Fruit fly (Drosophila melanogaster): ENCODE results near the gene CG13293.

Gene CG13293

DNA sequence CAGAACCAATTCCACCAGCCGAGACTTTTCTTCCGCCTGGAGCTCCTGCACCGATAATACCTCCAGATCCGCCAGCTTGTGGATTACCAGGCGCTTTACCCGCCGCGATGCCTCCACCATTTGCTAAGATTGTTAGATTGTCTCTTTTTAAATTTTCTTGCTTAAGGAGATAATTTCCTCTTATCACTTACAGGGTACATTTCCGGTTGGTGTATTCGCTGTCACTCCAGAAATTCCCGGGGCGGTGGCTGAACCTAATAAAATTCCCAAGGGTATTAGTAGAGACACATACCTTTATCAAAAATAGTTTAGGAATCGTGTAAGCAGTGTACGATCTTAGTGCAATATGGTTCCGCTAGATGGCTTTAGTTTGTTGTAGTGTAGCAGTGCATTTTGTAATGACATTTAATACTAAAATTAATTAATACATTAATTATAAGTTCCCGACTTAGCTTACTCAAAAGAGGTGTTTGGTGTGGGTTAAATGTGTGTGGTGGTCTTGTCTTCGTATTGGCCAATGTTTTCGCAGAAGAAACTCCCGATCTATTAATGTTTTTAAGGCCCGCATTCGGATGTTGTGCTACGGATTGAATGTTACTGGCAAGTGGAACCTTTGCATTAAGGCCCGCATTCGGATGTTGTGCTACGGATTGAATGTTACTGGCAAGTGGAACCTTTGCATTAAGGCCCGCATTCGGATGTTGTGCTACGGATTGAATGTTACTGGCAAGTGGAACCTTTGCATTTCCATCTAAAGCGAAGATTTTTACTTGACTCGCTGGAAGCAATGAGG lies 42.1 kb downstream of the CG13293 start (continued):
- TF ChIP-seq BtbVII (GFP tag; optimal IDR thresholded peaks at IDR 0.05), result peak; percentile 85
- TF ChIP-seq slp2 (GFP tag; optimal IDR thresholded peaks at IDR 0.05), result peak; percentile 66
- no peak for TF ChIP-seq lov (optimal IDR thresholded peaks at IDR 0.05)
- TF ChIP-seq lov (GFP tag; IDR thresholded peaks at IDR 0.05), result peak; percentile 97
- peak; percentile 75 for TF ChIP-seq CG6854 (GFP tag; optimal IDR thresholded peaks at IDR 0.05)
- no peak for TF ChIP-seq CG12744 (GFP tag; optimal IDR thresholded peaks at IDR 0.05)
- TF ChIP-seq chn (GFP tag; optimal IDR thresholded peaks at IDR 0.05), result no peak
- TF ChIP-seq CG17612 (GFP tag; IDR thresholded peaks at IDR 0.05), result no peak
- TF ChIP-seq pho (GFP tag; optimal IDR thresholded peaks at IDR 0.05), result peak; percentile 23
- TF ChIP-seq CG9817 (tag; optimal IDR thresholded peaks at IDR 0.05), result peak; percentile 70
- peak; percentile 74 for TF ChIP-seq pita (GFP tag; optimal IDR thresholded peaks at IDR 0.05)
- TF ChIP-seq CG10209 (GFP tag; optimal IDR thresholded peaks at IDR 0.05), result peak; percentile 73
- peak; percentile 83 for TF ChIP-seq kni (GFP tag; optimal IDR thresholded peaks at IDR 0.05)
- peak; percentile 40 for TF ChIP-seq Max (GFP tag; optimal IDR thresholded peaks at IDR 0.05)
- peak; percentile 76 for TF ChIP-seq scrt (GFP tag; optimal IDR thresholded peaks at IDR 0.05)
- peak; percentile 83 for TF ChIP-seq CG11085 (GFP tag; IDR thresholded peaks at IDR 0.05)
- peak; percentile 87 for TF ChIP-seq CG34376 (GFP tag; optimal IDR thresholded peaks at IDR 0.05)
- TF ChIP-seq Tbp (GFP tag; optimal IDR thresholded peaks at IDR 0.05), result no peak
- TF ChIP-seq wor (GFP tag; IDR thresholded peaks at IDR 0.05), result peak; percentile 18; the same call in 1 of the 2 replicates
- peak; percentile 66 for TF ChIP-seq CG6689 (GFP tag; IDR thresholded peaks at IDR 0.05)
- peak; percentile 56 for TF ChIP-seq TFAM (GFP tag; optimal IDR thresholded peaks at IDR 0.05)
- TF ChIP-seq CG16863 (GFP tag; optimal IDR thresholded peaks at IDR 0.05), result peak; percentile 25
- peak; percentile 74 for TF ChIP-seq E2f1 (GFP tag; IDR thresholded peaks at IDR 0.05)
- peak; percentile 49 for TF ChIP-seq ac (GFP tag; optimal IDR thresholded peaks at IDR 0.05)
- TF ChIP-seq tx (GFP tag; optimal IDR thresholded peaks at IDR 0.05), result no peak
- peak; percentile 98 for TF ChIP-seq sens (GFP tag)
- peak; percentile 88 for TF ChIP-seq zfh1 (GFP tag; IDR thresholded peaks at IDR 0.05)
- TF ChIP-seq Gug (GFP tag; IDR thresholded peaks at IDR 0.05), result peak; percentile 20; the same call in 1 of the 4 replicates
- no peak for TF ChIP-seq Optix (GFP tag; IDR thresholded peaks at IDR 0.05)
- peak; percentile 54 for TF ChIP-seq CG10147 (GFP tag; optimal IDR thresholded peaks at IDR 0.05)
- TF ChIP-seq CG11696 (GFP tag; IDR thresholded peaks at IDR 0.05), result peak; percentile 76
- TF ChIP-seq sc (optimal IDR thresholded peaks at IDR 0.05), result no peak
- peak; percentile 29 for TF ChIP-seq sc (GFP tag; optimal IDR thresholded peaks at IDR 0.05)
- TF ChIP-seq CG30020 (tag; optimal IDR thresholded peaks at IDR 0.05), result peak; percentile 97
- TF ChIP-seq Hr39 (optimal IDR thresholded peaks at IDR 0.05), result no peak
- TF ChIP-seq CG17359 (tag; optimal IDR thresholded peaks at IDR 0.05), result peak; percentile 77
- TF ChIP-seq odd (GFP tag; optimal IDR thresholded peaks at IDR 0.05), result peak; percentile 75
- no peak for TF ChIP-seq Lim3 (GFP tag; IDR thresholded peaks at IDR 0.05)
- no peak for TF ChIP-seq nom (GFP tag; optimal IDR thresholded peaks at IDR 0.05)
- TF ChIP-seq twi (tag; optimal IDR thresholded peaks at IDR 0.05), result no peak
- TF ChIP-seq HmgD (GFP tag; optimal IDR thresholded peaks at IDR 0.05), result no peak
- TF ChIP-seq so (GFP tag; IDR thresholded peaks at IDR 0.05), result peak; percentile 76; the same call in 2 of the 3 replicates
- TF ChIP-seq Nf-YC (tag; optimal IDR thresholded peaks at IDR 0.05), result peak; percentile 52
- no peak for TF ChIP-seq sug (tag; optimal IDR thresholded peaks at IDR 0.05)
- TF ChIP-seq CG2199 (GFP tag; IDR thresholded peaks at IDR 0.05), result peak; percentile 75; the same call in 2 of the 3 replicates
- no peak for TF ChIP-seq dan (GFP tag; IDR thresholded peaks at IDR 0.05)
- peak; percentile 83 for TF ChIP-seq CG7372 (GFP tag; IDR thresholded peaks at IDR 0.05)
- peak; percentile 43 for TF ChIP-seq Sin3A (optimal IDR thresholded peaks at IDR 0.05)
- TF ChIP-seq cas (GFP tag; IDR thresholded peaks at IDR 0.05), result no peak
- TF ChIP-seq CG42726 (GFP tag; IDR thresholded peaks at IDR 0.05; ENCODE audit: partially characterized antibody), result peak; percentile 42; the same call in 1 of the 2 replicates
- TF ChIP-seq CG1647 (GFP tag; optimal IDR thresholded peaks at IDR 0.05), result peak; percentile 45
- TF ChIP-seq CG17328 (GFP tag; IDR thresholded peaks at IDR 0.05), result peak; percentile 89
